Worm (Caenorhabditis elegans) whole organism, late embryonic: ENCODE results near the gene tre-3.

Source experiments
- C38D4.7 ChIP-seq: fragments of 200-800 bp; sonication (Bioruptor generic); optimal IDR thresholded peaks from 2 replicates; lab custom pipeline; 2018; ENCODE audit warnings: mild to moderate bottlenecking, missing genetic modification characterization, moderate library complexity, missing compliant biosample characterization
- ahr-1 ChIP-seq: sonication (generic microtip); optimal IDR thresholded peaks from 2 replicates; lab custom pipeline; 2016; ENCODE audit warnings: missing genetic modification characterization, missing compliant biosample characterization
- ceh-18 ChIP-seq: sonication (generic microtip); optimal IDR thresholded peaks from 2 replicates; lab custom pipeline; 2016; ENCODE audit warnings: missing genetic modification characterization, missing compliant biosample characterization
- ceh-24 ChIP-seq: sonication (generic microtip); optimal IDR thresholded peaks from 2 replicates; lab custom pipeline; 2016; ENCODE audit warnings: mild to moderate bottlenecking, missing genetic modification characterization, missing compliant biosample characterization
- ceh-31 ChIP-seq: sonication (generic microtip); optimal IDR thresholded peaks from 2 replicates; lab custom pipeline; 2016; ENCODE audit warnings: missing genetic modification characterization, missing compliant biosample characterization
- ceh-9 ChIP-seq: sonication (generic microtip); optimal IDR thresholded peaks from 2 replicates; lab custom pipeline; 2016; ENCODE audit warnings: mild to moderate bottlenecking, missing genetic modification characterization, inconsistent platforms, missing compliant biosample characterization
- che-1 ChIP-seq: sonication (generic microtip); optimal IDR thresholded peaks from 2 replicates; lab custom pipeline; 2016; ENCODE audit warnings: mild to moderate bottlenecking, missing genetic modification characterization, missing compliant biosample characterization
- elt-2 ChIP-seq: sonication (generic microtip); optimal IDR thresholded peaks from 2 replicates; lab custom pipeline; 2016; ENCODE audit warnings: missing genetic modification reagents, missing genetic modification characterization, missing compliant biosample characterization
- ets-4 ChIP-seq: sonication (generic microtip); optimal IDR thresholded peaks from 2 replicates; lab custom pipeline; 2016; ENCODE audit warnings: missing genetic modification characterization, missing compliant biosample characterization
- fkh-10 ChIP-seq: fragments of 150-350 bp; optimal IDR thresholded peaks from 2 replicates; lab custom pipeline; 2014; ENCODE audit warnings: missing biosample characterization, missing genetic modification reagents, missing genetic modification characterization
- hlh-30 ChIP-seq: sonication (generic microtip); optimal IDR thresholded peaks from 2 replicates; lab custom pipeline; 2017; ENCODE audit warnings: antibody characterized with exemption, missing genetic modification characterization, missing compliant biosample characterization; ENCODE audit not compliant: insufficient read depth
- hlh-6 ChIP-seq: sonication (generic microtip); optimal IDR thresholded peaks from 2 replicates; lab custom pipeline; 2016; ENCODE audit warnings: missing genotype, missing genetic modification characterization, missing compliant biosample characterization
- hlh-8 ChIP-seq: sonication (generic microtip); optimal IDR thresholded peaks from 2 replicates; lab custom pipeline; 2016; ENCODE audit warnings: missing genotype, missing genetic modification characterization, missing compliant biosample characterization
- lim-6 ChIP-seq: sonication (generic microtip); optimal IDR thresholded peaks from 2 replicates; lab custom pipeline; 2016; ENCODE audit warnings: missing genetic modification characterization, missing compliant biosample characterization
- madf-2 ChIP-seq: sonication (generic microtip); optimal IDR thresholded peaks from 2 replicates; lab custom pipeline; 2017; ENCODE audit warnings: missing genetic modification characterization, missing compliant biosample characterization
- nfya-1 ChIP-seq: sonication (generic microtip); optimal IDR thresholded peaks from 2 replicates; lab custom pipeline; 2017; ENCODE audit warnings: missing genetic modification characterization, mild to moderate bottlenecking, missing compliant biosample characterization, antibody characterized with exemption, moderate library complexity
- pax-1 ChIP-seq: fragments of 150-350 bp; optimal IDR thresholded peaks from 2 replicates; lab custom pipeline; 2014; ENCODE audit warnings: missing biosample characterization, missing genetic modification characterization
- pha-2 ChIP-seq: sonication (generic microtip); optimal IDR thresholded peaks from 2 replicates; lab custom pipeline; 2017; ENCODE audit warnings: mild to moderate bottlenecking, missing genetic modification characterization, missing compliant biosample characterization
- ref-2 ChIP-seq: sonication (generic microtip); optimal IDR thresholded peaks from 2 replicates; lab custom pipeline; 2016; ENCODE audit warnings: missing genetic modification characterization, missing compliant biosample characterization
- rnt-1 ChIP-seq: sonication (generic microtip); optimal IDR thresholded peaks from 2 replicates; lab custom pipeline; 2016; ENCODE audit warnings: missing genetic modification characterization, missing compliant biosample characterization
- sox-2 ChIP-seq: fragments of 200-800 bp; sonication (Bioruptor generic); IDR thresholded peaks from 2 replicates; pipeline ENCODE4 v1.3.6; 2022; ENCODE audit warnings: missing genetic modification reagents, missing genetic modification characterization, missing compliant biosample characterization
- syd-9 ChIP-seq: sonication (generic microtip); optimal IDR thresholded peaks from 2 replicates; lab custom pipeline; 2016; ENCODE audit warnings: mild to moderate bottlenecking, missing genetic modification characterization, moderate library complexity, missing compliant biosample characterization
- tbx-2 ChIP-seq: sonication (generic microtip); optimal IDR thresholded peaks from 2 replicates; lab custom pipeline; 2016; ENCODE audit warnings: missing genetic modification characterization, missing compliant biosample characterization
- unc-42 ChIP-seq: sonication (generic microtip); optimal IDR thresholded peaks from 2 replicates; lab custom pipeline; 2016; ENCODE audit warnings: missing genotype, missing genetic modification characterization, missing compliant biosample characterization
- unc-55 ChIP-seq: sonication (generic microtip); optimal IDR thresholded peaks from 2 replicates; lab custom pipeline; 2017; ENCODE audit warnings: missing biosample characterization, missing genetic modification reagents, missing genetic modification characterization

tre-3 gene

ce11 chrV:11674594-11675579, 40.8 kb downstream of the tre-3 start:
- TF ChIP-seq pha-2 (tag; lab: Kevin White, UChicago) (peak; percentile 7), che-1 (tag; lab: Kevin White, UChicago) (no peak), unc-42 (tag; lab: Kevin White, UChicago) (peak; percentile 89), C38D4.7 (GFP tag; lab: Kevin White, UChicago) (no peak), fkh-10 (peak; percentile 5), elt-2 (peak; percentile 68)

DNA sequence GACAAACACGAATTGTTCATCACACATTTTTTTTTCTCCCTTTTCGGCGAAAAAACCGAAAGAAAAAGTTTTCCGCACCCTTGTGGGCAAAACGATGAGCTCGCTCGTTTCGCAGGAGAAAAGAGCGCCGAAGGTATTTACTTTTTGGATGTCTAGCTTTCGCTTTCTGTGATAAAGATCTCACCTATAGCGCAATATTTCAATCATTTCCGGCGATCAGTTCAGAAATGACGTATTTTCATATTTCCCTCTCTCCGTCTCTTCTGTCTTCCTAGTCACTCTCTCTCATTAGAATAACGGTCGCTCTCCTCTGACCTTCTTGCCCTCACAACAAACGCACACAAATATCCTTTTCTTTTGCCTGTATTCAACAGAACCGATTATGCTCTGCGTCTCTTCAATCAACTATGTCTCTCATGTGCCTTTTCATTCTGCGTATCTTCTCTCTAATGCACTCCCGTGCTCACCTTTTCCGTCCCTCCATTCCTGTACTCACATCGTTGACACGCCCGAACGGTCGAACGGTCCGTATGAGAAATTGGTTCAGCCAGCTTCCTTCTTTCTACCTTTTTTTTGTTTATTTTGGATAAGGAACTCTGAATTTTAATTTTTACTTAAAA, 41.8 kb downstream of the tre-3 start:
- no peak for TF ChIP-seq unc-42 (tag; lab: Kevin White, UChicago)
- TF ChIP-seq tbx-2 (tag; lab: Kevin White, UChicago): peak; percentile 1
- no peak for TF ChIP-seq ceh-24 (tag; lab: Kevin White, UChicago)
- peak; percentile 57 for TF ChIP-seq pha-2 (tag; lab: Kevin White, UChicago)
- peak; percentile 3 for TF ChIP-seq ceh-31 (tag; lab: Kevin White, UChicago)
- TF ChIP-seq rnt-1 (tag; lab: Kevin White, UChicago): peak; percentile 13
- TF ChIP-seq sox-2 (GFP tag; lab: Robert Waterston, UW): peak; percentile 9; the same call in 1 of the 2 replicates
- peak; percentile 45 for TF ChIP-seq nfya-1 (tag; lab: Kevin White, UChicago)
- TF ChIP-seq C38D4.7 (GFP tag; lab: Kevin White, UChicago): no peak
- TF ChIP-seq hlh-30 (tag; lab: Kevin White, UChicago): peak; percentile 65
- no peak for TF ChIP-seq syd-9 (tag; lab: Kevin White, UChicago)
- peak; percentile 57 for TF ChIP-seq ref-2 (tag; lab: Kevin White, UChicago)
- peak; percentile 27 for TF ChIP-seq pax-1 (tag; lab: Kevin White, UChicago)

DNA sequence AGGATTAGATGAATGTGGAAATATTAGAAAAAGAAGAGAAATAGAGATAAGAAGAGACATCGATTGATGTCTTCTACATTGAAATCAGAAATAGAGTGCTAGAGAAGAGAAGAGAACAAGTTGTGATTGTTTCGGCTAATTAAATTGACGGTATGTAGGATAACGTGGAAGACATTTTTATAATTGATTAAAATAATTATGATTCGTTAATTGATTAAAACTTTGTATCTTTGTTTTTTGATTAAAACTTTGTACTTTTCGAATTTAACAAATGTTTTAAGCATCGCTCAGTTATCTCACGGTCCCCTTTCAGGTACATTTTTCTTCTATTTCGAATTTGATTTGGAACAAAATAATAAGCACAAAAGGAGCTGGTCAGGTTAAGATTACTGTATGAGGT, 43.2 kb downstream of the tre-3 start, which contains the start of gene lgc-44:
lgc-44 (minus strand) TSS at position 101 of the 400 bp plus-strand sequence.
- TF ChIP-seq ets-4 (tag; lab: Kevin White, UChicago): no peak

- TF ChIP-seq ceh-9 (tag; lab: Kevin White, UChicago) (no peak), ceh-18 (tag; lab: Kevin White, UChicago) (no peak), hlh-6 (tag; lab: Kevin White, UChicago) (no peak), che-1 (tag; lab: Kevin White, UChicago) (no peak), ref-2 (tag; lab: Kevin White, UChicago) (no peak), hlh-8 (tag; lab: Kevin White, UChicago) (no peak), ahr-1 (no peak), madf-2 (tag; lab: Kevin White, UChicago) (no peak), nfya-1 (tag; lab: Kevin White, UChicago) (no peak), unc-55 (GFP tag; lab: Kevin White, UChicago) (no peak), ets-4 (tag; lab: Kevin White, UChicago) (no peak)
- TF ChIP-seq, all 69 proteins: peak for 0
These were observed 48.5 kb downstream of the tre-3 start, which contains the start of gene F46F3.3 for ce11 chrV:11667176-11667575. Gene F46F3.3 (plus strand): TSS chrV:11667476.

DNA sequence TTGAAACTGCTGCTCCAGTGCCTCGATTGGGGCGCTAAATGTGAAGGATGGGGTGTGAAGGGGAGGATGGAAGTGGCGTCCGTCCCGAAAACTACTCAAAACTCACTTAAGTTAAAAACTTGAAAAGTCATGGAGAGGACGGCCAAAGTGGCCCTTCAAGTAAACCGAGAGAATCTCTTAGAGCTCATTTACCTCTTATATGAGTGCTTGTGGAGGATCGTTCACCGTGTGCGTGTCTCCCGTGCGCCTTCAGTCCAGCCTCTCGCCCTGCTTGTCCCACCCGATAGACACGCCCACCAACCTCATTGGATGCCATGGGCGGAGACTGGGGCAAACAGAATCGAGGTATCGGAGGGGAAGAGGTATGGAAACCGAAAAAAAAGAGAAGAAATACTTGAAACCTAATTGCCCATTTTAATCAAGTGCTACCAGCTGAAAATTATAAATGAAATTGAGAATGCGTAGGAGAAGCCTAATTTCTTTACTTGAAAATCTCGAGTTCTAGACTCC, 50.8 kb downstream of the tre-3 start, which contains the start of gene ceh-27:
ceh-27 (minus strand) TSS at position 228 of the 510 bp plus-strand sequence.
- TF ChIP-seq lim-6: no peak
- TF ChIP-seq pha-2 (tag; lab: Kevin White, UChicago): peak; percentile 63
- TF ChIP-seq nfya-1 (tag; lab: Kevin White, UChicago): peak; percentile 71
- TF ChIP-seq, all 69 proteins: peak for 2

ce11 chrV:11660566-11660965, 55.1 kb downstream of the tre-3 start:
- TF ChIP-seq pha-2 (tag; lab: Kevin White, UChicago) (peak; percentile 43), unc-55 (GFP tag; lab: Kevin White, UChicago) (no peak), tbx-2 (tag; lab: Kevin White, UChicago) (peak; percentile 39), hlh-30 (tag; lab: Kevin White, UChicago) (no peak)
